Worm (Caenorhabditis elegans): ENCODE data around the gene T13C5.3.

The T13C5.3 gene

DNA sequence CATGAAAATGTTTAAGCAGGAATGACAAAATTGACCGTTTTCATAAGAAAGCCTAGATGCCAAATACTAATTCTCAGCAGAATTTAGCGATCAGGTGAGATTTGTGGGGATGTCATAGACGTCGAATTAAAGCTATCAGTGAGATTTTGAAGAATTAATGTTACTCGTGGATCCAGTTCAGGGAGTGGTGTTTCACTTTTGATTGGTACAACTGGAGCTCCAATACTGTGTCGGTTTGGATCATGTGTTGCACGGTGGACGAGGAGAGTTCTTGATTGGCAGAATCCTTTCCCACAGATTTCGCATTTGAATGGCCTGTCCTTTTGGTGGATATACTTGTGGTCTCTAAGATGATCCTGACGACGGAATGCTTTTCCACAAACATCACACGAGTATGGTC is 18.8 kb upstream of the T13C5.3 start:
- TF ChIP-seq ztf-23 (GFP tag; IDR thresholded peaks at IDR 0.05) = no peak
- TF ChIP-seq ztf-29 (GFP tag; IDR thresholded peaks at IDR 0.05) = no peak
- no peak for TF ChIP-seq flt-1 (GFP tag; IDR thresholded peaks at IDR 0.05)
- TF ChIP-seq ref-1 (GFP tag; conservative IDR thresholded peaks at IDR 0.05) = no peak
- TF ChIP-seq klf-2 (GFP tag; conservative IDR thresholded peaks at IDR 0.05) = no peak
- TF ChIP-seq tab-1 (GFP tag; IDR thresholded peaks at IDR 0.05) = no peak
- no peak for TF ChIP-seq T22C8.4 (GFP tag; IDR thresholded peaks at IDR 0.05)
- no peak for TF ChIP-seq cog-1 (tag; optimal IDR thresholded peaks at IDR 0.05)
- no peak for TF ChIP-seq med-1 (GFP tag; optimal IDR thresholded peaks at IDR 0.05; ENCODE audit: insufficient read depth)

- TF ChIP-seq klf-2 (GFP tag; conservative IDR thresholded peaks at IDR 0.05) (no peak), ref-1 (GFP tag; conservative IDR thresholded peaks at IDR 0.05) (no peak), med-1 (GFP tag; optimal IDR thresholded peaks at IDR 0.05; ENCODE audit: insufficient read depth) (no peak), tab-1 (GFP tag; IDR thresholded peaks at IDR 0.05) (no peak), cog-1 (tag; optimal IDR thresholded peaks at IDR 0.05) (no peak), ztf-29 (GFP tag; IDR thresholded peaks at IDR 0.05) (no peak), T22C8.4 (GFP tag; IDR thresholded peaks at IDR 0.05) (no peak), flt-1 (GFP tag; IDR thresholded peaks at IDR 0.05) (no peak), ztf-23 (GFP tag; IDR thresholded peaks at IDR 0.05) (no peak)
Observed at ce11 chrX:6160427-6160826, 17.9 kb upstream of the T13C5.3 start, which contains the start of gene odd-2. odd-2 (minus strand) TSS chrX:6160527.

- no peak for TF ChIP-seq flt-1 (GFP tag; IDR thresholded peaks at IDR 0.05)
- TF ChIP-seq med-1 (GFP tag; optimal IDR thresholded peaks at IDR 0.05; ENCODE audit: insufficient read depth) = no peak
- no peak for TF ChIP-seq cog-1 (tag; optimal IDR thresholded peaks at IDR 0.05)
- TF ChIP-seq T22C8.4 (GFP tag; IDR thresholded peaks at IDR 0.05) = no peak
- no peak for TF ChIP-seq ref-1 (GFP tag; conservative IDR thresholded peaks at IDR 0.05)
- no peak for TF ChIP-seq ztf-23 (GFP tag; IDR thresholded peaks at IDR 0.05)
- TF ChIP-seq ztf-29 (GFP tag; IDR thresholded peaks at IDR 0.05) = no peak
- TF ChIP-seq tab-1 (GFP tag; IDR thresholded peaks at IDR 0.05) = no peak
- no peak for TF ChIP-seq klf-2 (GFP tag; conservative IDR thresholded peaks at IDR 0.05)
Observed at ce11 chrX:6162037-6162436, 16.3 kb upstream of the T13C5.3 start.

- TF ChIP-seq klf-2 (GFP tag; conservative IDR thresholded peaks at IDR 0.05) = no peak
- no peak for TF ChIP-seq ztf-29 (GFP tag; IDR thresholded peaks at IDR 0.05)
Observed at ce11 chrX:6167376-6167775, 10.9 kb upstream of the T13C5.3 start.

ce11 chrX:6169252-6169651 is 9.1 kb upstream of the T13C5.3 start, which contains the start of gene T25B2.2:
T25B2.2 (plus strand) TSS chrX:6169643.
- TF ChIP-seq ztf-29 (GFP tag; IDR thresholded peaks at IDR 0.05) (no peak), ztf-23 (GFP tag; IDR thresholded peaks at IDR 0.05) (no peak), cog-1 (tag; optimal IDR thresholded peaks at IDR 0.05) (no peak), ref-1 (GFP tag; conservative IDR thresholded peaks at IDR 0.05) (no peak), tab-1 (GFP tag; IDR thresholded peaks at IDR 0.05) (no peak), klf-2 (GFP tag; conservative IDR thresholded peaks at IDR 0.05) (no peak)

- TF ChIP-seq klf-2 (GFP tag; conservative IDR thresholded peaks at IDR 0.05) (no peak), ztf-29 (GFP tag; IDR thresholded peaks at IDR 0.05) (no peak), cog-1 (tag; optimal IDR thresholded peaks at IDR 0.05) (no peak), med-1 (GFP tag; optimal IDR thresholded peaks at IDR 0.05; ENCODE audit: insufficient read depth) (no peak), T22C8.4 (GFP tag; IDR thresholded peaks at IDR 0.05) (no peak), flt-1 (GFP tag; IDR thresholded peaks at IDR 0.05) (no peak), ztf-23 (GFP tag; IDR thresholded peaks at IDR 0.05) (no peak), ref-1 (GFP tag; conservative IDR thresholded peaks at IDR 0.05) (no peak), tab-1 (GFP tag; IDR thresholded peaks at IDR 0.05) (no peak)
Observed at ce11 chrX:6173656-6174055, 4.7 kb upstream of the T13C5.3 start, which contains the start of gene T25B2.1. T25B2.1 (plus strand) TSS chrX:6173956.

DNA sequence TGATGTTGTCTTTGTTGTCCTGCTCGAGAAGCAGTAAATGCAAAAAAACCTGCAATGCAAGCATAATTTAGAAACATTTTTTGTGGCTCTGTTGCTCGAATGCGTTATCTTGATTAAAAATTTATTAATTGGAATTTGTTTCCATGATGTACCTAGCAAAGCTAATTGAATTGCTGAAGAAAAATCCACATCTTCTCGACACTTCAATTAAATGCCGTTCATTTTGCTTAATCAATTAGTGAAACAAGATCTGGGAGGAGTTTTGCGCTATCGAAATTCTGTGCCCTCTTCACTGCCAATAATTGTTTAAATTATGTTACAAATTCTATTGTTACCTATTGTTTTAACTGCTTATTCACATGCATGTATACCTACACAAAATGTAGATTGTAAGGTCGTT is 2.5 kb upstream of the T13C5.3 start, which contains the start of gene T25B2.3:
TSS of gene T25B2.3 (plus strand) at position 301 of the 400 bp plus-strand sequence.
- no peak for TF ChIP-seq cog-1 (tag; optimal IDR thresholded peaks at IDR 0.05)
- TF ChIP-seq ref-1 (GFP tag; conservative IDR thresholded peaks at IDR 0.05) = no peak
- TF ChIP-seq ztf-29 (GFP tag; IDR thresholded peaks at IDR 0.05) = no peak
- TF ChIP-seq med-1 (GFP tag; optimal IDR thresholded peaks at IDR 0.05; ENCODE audit: insufficient read depth) = no peak
- no peak for TF ChIP-seq ztf-23 (GFP tag; IDR thresholded peaks at IDR 0.05)

DNA sequence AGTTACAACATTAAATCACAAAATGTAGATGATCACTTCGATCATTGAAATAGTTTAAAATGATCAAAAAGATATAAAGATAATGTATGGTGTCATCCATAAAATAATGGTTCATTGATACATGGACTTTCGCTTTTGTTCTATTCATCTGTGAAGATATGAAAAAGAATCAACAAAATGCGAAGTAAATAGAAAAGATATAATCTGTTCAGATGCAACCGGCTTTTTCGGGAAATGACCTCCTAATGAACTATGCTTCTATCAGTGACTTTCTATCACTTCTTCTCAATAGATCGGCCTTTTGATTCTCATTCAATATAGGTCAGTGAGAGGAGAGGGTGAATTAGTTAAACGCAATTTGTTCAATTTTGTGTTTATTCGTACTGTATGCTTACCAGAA is 673 bp downstream of the T13C5.3 start:
- TF ChIP-seq cog-1 (tag; optimal IDR thresholded peaks at IDR 0.05) = no peak
- TF ChIP-seq T22C8.4 (GFP tag; IDR thresholded peaks at IDR 0.05) = no peak
- TF ChIP-seq tab-1 (GFP tag; IDR thresholded peaks at IDR 0.05) = no peak
- TF ChIP-seq ztf-29 (GFP tag; IDR thresholded peaks at IDR 0.05) = no peak
- no peak for TF ChIP-seq klf-2 (GFP tag; conservative IDR thresholded peaks at IDR 0.05)
- no peak for TF ChIP-seq ztf-23 (GFP tag; IDR thresholded peaks at IDR 0.05)
- no peak for TF ChIP-seq flt-1 (GFP tag; IDR thresholded peaks at IDR 0.05)
- TF ChIP-seq med-1 (GFP tag; optimal IDR thresholded peaks at IDR 0.05; ENCODE audit: insufficient read depth) = no peak
- no peak for TF ChIP-seq ref-1 (GFP tag; conservative IDR thresholded peaks at IDR 0.05)

- no peak for TF ChIP-seq tab-1 (GFP tag; IDR thresholded peaks at IDR 0.05)
- no peak for TF ChIP-seq ztf-23 (GFP tag; IDR thresholded peaks at IDR 0.05)
- TF ChIP-seq flt-1 (GFP tag; IDR thresholded peaks at IDR 0.05) = no peak
- no peak for TF ChIP-seq med-1 (GFP tag; optimal IDR thresholded peaks at IDR 0.05; ENCODE audit: insufficient read depth)
- TF ChIP-seq ref-1 (GFP tag; conservative IDR thresholded peaks at IDR 0.05) = no peak
- TF ChIP-seq T22C8.4 (GFP tag; IDR thresholded peaks at IDR 0.05) = no peak
- TF ChIP-seq cog-1 (tag; optimal IDR thresholded peaks at IDR 0.05) = no peak
- TF ChIP-seq klf-2 (GFP tag; conservative IDR thresholded peaks at IDR 0.05) = no peak
- no peak for TF ChIP-seq ztf-29 (GFP tag; IDR thresholded peaks at IDR 0.05)
Observed at ce11 chrX:6180293-6180692, 2.0 kb downstream of the T13C5.3 start, which contains the start of gene T13C5.7. T13C5.7 (plus strand) TSS chrX:6180593.

ce11 chrX:6184709-6185108 is 6.4 kb downstream of the T13C5.3 start, which contains the start of gene T13C5.2:
T13C5.2 (plus strand) TSS chrX:6185009.
- no peak for TF ChIP-seq ztf-23 (GFP tag; IDR thresholded peaks at IDR 0.05)
